Fruit fly (Drosophila melanogaster) whole organism: Measurements from ENCODE around the gene ninaG.

Source experiments
- CG8478 ChIP-seq: fragments of >200 bp; optimal IDR thresholded peaks from 2 replicates; lab custom pipeline; 2018; ENCODE audit warnings: inconsistent platforms
- Dll ChIP-seq: fragments of >200 bp; optimal IDR thresholded peaks from 2 replicates; lab custom pipeline; 2017
- EcR ChIP-seq, 2 experiments: fragments of >200 bp; optimal IDR thresholded peaks; 2 replicates each; lab custom pipeline; 2017; ENCODE audit warnings: missing biosample characterization in 2 of 2, missing genetic modification characterization in 2 of 2, missing genetic modification reagents in 2 of 2
- pan ChIP-seq: fragments of >200 bp; optimal IDR thresholded peaks from 2 replicates; lab custom pipeline; 2017
- psq ChIP-seq: fragments of >200 bp; optimal IDR thresholded peaks from 2 replicates; lab custom pipeline; 2017
- usp ChIP-seq: fragments of >200 bp; optimal IDR thresholded peaks from 2 replicates; lab custom pipeline; 2017; ENCODE audit warnings: missing biosample characterization, missing genetic modification characterization, mixed read lengths

DNA sequence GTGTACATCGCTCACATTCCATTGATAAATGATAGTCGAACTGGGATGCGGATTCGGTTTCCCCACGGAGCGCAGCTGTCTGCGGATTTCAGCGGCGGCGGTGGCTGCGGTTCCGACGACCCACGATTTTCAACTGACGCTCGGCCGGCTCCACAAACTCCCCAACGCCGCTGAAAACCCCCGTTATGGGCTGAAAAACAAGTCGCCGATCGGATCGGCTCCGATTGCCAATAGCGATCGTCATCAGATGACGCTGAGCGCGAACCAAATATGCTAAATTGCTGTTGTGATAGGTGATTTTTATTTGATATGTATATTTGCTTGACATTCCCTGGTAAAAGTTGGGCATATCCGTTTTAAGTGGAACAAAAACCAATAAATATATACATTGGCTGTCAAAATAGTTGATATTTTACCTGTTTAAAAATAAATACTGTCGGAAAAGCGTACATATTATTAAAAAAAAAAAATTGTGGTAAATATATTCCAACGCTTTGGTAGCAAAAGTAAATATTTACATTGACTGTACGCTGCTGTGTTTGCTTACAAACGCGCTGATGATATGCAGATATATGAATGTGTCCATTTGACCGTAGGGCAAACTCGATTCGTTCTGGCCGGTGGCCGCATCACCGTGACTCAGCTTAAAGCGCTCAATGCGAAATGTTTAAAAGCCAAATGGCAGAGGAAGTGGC is 32.9 kb upstream of the ninaG start:
- TF ChIP-seq usp (GFP tag; lab: Kevin White, UChicago) (no peak), pan (lab: Kevin White, UChicago) (no peak), CG8478 (no peak), psq (no peak), EcR (GFP tag; optimal IDR thresholded peaks at IDR 0.05; lab: Kevin White, UChicago) (no peak), Dll (lab: Kevin White, UChicago) (no peak)
